Fruit fly (Drosophila melanogaster): ENCODE data around the gene Josd.

Josd gene

DNA sequence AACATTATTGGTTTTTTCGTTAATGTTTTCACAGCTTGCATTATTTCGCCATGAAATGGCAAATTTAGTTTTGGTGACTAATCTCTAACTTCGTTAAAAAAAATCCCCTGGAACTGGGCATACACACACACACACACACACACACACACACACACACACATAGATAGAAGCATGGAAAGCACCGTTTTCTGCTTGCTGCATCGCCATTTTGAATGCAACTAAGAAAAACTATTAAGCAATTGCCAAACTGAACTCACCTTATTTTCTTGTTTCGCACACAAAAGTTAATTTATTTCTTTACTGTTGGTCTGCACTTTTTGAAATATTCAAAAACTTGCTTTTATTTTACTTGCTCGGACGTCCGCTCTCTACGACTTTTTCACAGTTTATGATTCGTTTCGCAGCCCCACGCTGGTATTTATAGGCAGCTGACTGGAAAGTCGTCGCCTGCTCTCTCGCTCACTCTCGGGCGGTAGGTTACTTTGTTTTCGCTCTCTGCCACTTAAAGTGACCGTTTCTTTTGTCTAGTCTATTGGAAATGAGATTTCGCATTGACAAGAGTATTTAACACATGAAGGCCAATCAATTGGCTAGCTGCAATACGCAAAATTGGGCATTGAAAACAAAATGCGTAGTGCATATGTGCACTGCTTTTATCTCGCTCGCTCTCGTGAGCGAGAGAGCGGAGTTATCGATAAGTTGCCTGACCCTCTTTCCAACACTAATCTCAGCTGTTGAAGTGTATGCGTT, 18.1 kb downstream of the Josd start (continued):
- peak; percentile 29 for TF ChIP-seq lilli (GFP tag; optimal IDR thresholded peaks at IDR 0.05)
- peak; percentile 26 for TF ChIP-seq CG8924 (tag; optimal IDR thresholded peaks at IDR 0.05)
- peak; percentile 10 for TF ChIP-seq gcm (GFP tag; optimal IDR thresholded peaks at IDR 0.05)
- TF ChIP-seq croc (GFP tag; conservative IDR thresholded peaks at IDR 0.05), result no peak
- TF ChIP-seq cad (GFP tag; optimal IDR thresholded peaks at IDR 0.05), result peak; percentile 27
- no peak for TF ChIP-seq CG8290 (GFP tag; optimal IDR thresholded peaks at IDR 0.05)
- TF ChIP-seq CG8290 (tag; optimal IDR thresholded peaks at IDR 0.05), result peak; percentile 34 to 47
- TF ChIP-seq Dll (GFP tag; IDR thresholded peaks at IDR 0.05; ENCODE audit: partially characterized antibody), result peak; percentile 46; the same call in 2 of the 4 replicates
- TF ChIP-seq lab (GFP tag; optimal IDR thresholded peaks at IDR 0.05), result peak; percentile 45
- peak; percentile 68 to 82 for TF ChIP-seq Trl (optimal IDR thresholded peaks at IDR 0.05)
- peak; percentile 43 for TF ChIP-seq Trl (GFP tag; optimal IDR thresholded peaks at IDR 0.05)
- no peak for TF ChIP-seq ranshi (GFP tag; IDR thresholded peaks at IDR 0.05)
- peak; percentile 41 for TF ChIP-seq Nf-YB (GFP tag; optimal IDR thresholded peaks at IDR 0.05)
- peak; percentile 37; the same call in 1 of the 2 replicates for TF ChIP-seq bbx (GFP tag; IDR thresholded peaks at IDR 0.05; ENCODE audit: partially characterized antibody)
- peak; percentile 18 for TF ChIP-seq CG9437 (GFP tag; optimal IDR thresholded peaks at IDR 0.05)
- TF ChIP-seq rib (GFP tag; IDR thresholded peaks at IDR 0.05), result no peak
- TF ChIP-seq CG12299 (tag; optimal IDR thresholded peaks at IDR 0.05), result no peak
- TF ChIP-seq dmrt11E (tag; optimal IDR thresholded peaks at IDR 0.05), result no peak
- TF ChIP-seq Gug (GFP tag; IDR thresholded peaks at IDR 0.05), result no peak
- peak; percentile 43 for TF ChIP-seq abd-A (tag; optimal IDR thresholded peaks at IDR 0.05)
- TF ChIP-seq mld (GFP tag; IDR thresholded peaks at IDR 0.05; ENCODE audit: partially characterized antibody), result no peak
- TF ChIP-seq BtbVII (GFP tag; optimal IDR thresholded peaks at IDR 0.05), result peak; percentile 58
- peak; percentile 36 for TF ChIP-seq stwl (tag; optimal IDR thresholded peaks at IDR 0.05)
- peak; percentile 9 for TF ChIP-seq Fer3 (tag; optimal IDR thresholded peaks at IDR 0.05)
- peak; percentile 25 for TF ChIP-seq Sry-δ (GFP tag; optimal IDR thresholded peaks at IDR 0.05)
- TF ChIP-seq CG10209 (GFP tag; optimal IDR thresholded peaks at IDR 0.05), result peak; percentile 21
- peak; percentile 13; the same call in 1 of the 3 replicates for TF ChIP-seq Opbp (GFP tag; IDR thresholded peaks at IDR 0.05; ENCODE audit: partially characterized antibody)
- 0 out of 2 replicates have a peak, but pooled peaks have one; percentile 38 for TF ChIP-seq Scr (GFP tag; IDR thresholded peaks at IDR 0.05; ENCODE audit: partially characterized antibody)
- TF ChIP-seq pnt (GFP tag; optimal IDR thresholded peaks at IDR 0.05), result no peak
- peak; percentile 58 for TF ChIP-seq CG10543 (GFP tag; optimal IDR thresholded peaks at IDR 0.05)
- peak; percentile 48 for TF ChIP-seq BEAF-32 (GFP tag; optimal IDR thresholded peaks at IDR 0.05)
- peak; percentile 42 for TF ChIP-seq CG4424 (GFP tag; optimal IDR thresholded peaks at IDR 0.05)
- no peak for TF ChIP-seq corto (GFP tag; optimal IDR thresholded peaks at IDR 0.05)
- no peak for TF ChIP-seq CrebB (tag; optimal IDR thresholded peaks at IDR 0.05)
- TF ChIP-seq CG2116 (GFP tag; optimal IDR thresholded peaks at IDR 0.05), result no peak
- peak; percentile 70 for TF ChIP-seq YL-1 (GFP tag; optimal IDR thresholded peaks at IDR 0.05)
- TF ChIP-seq MTF-1 (GFP tag; optimal IDR thresholded peaks at IDR 0.05; ENCODE audit: borderline replicate concordance), result peak; percentile 18
- TF ChIP-seq bcd (GFP tag; optimal IDR thresholded peaks at IDR 0.05), result peak; percentile 12
- TF ChIP-seq Sin3A (optimal IDR thresholded peaks at IDR 0.05), result peak; percentile 15
- TF ChIP-seq shn (GFP tag; optimal IDR thresholded peaks at IDR 0.05), result no peak
- peak; percentile 17 for TF ChIP-seq CG13894 (tag; optimal IDR thresholded peaks at IDR 0.05)
- TF ChIP-seq Nf-YC (tag; optimal IDR thresholded peaks at IDR 0.05), result peak; percentile 16
- peak in 1 of 2 experiments; percentile 75 for TF ChIP-seq crp (GFP tag; optimal IDR thresholded peaks at IDR 0.05)
- peak; percentile 55 for TF ChIP-seq CG34376 (GFP tag; optimal IDR thresholded peaks at IDR 0.05)
- no peak for TF ChIP-seq bigmax (GFP tag; optimal IDR thresholded peaks at IDR 0.05)
- peak; percentile 29 for TF ChIP-seq NC2β (GFP tag; optimal IDR thresholded peaks at IDR 0.05)
- TF ChIP-seq CG13123 (GFP tag; optimal IDR thresholded peaks at IDR 0.05), result no peak
- peak; percentile 53 for TF ChIP-seq CG17385 (GFP tag; optimal IDR thresholded peaks at IDR 0.05)
- no peak for TF ChIP-seq CG11085 (GFP tag; IDR thresholded peaks at IDR 0.05)
